Worm (Caenorhabditis elegans) whole organism, young adult: ENCODE data around the gene C39E9.12.

Source experiments
- B0261.1 ChIP-seq: sonication (generic microtip); optimal IDR thresholded peaks from 2 replicates; lab custom pipeline; 2016; ENCODE audit warnings: mild to moderate bottlenecking, missing genetic modification characterization, moderate library complexity, missing compliant biosample characterization
- B0336.3 ChIP-seq: fragments of 200-800 bp; sonication (Bioruptor generic); IDR thresholded peaks from 2 replicates; pipeline ENCODE4 v1.3.6; 2022; ENCODE audit warnings: missing genetic modification characterization, missing compliant biosample characterization
- F33H1.4 ChIP-seq: fragments of 200-800 bp; sonication (Bioruptor generic); IDR thresholded peaks from 2 replicates; pipeline ENCODE4 v1.3.6; 2022; ENCODE audit warnings: missing genetic modification reagents, missing genetic modification characterization, missing compliant biosample characterization
- F39B2.1 ChIP-seq: fragments of 200-800 bp; sonication (Bioruptor generic); IDR thresholded peaks from 2 replicates; pipeline ENCODE4 v1.3.6; 2022; ENCODE audit warnings: missing genetic modification reagents, missing genetic modification characterization, missing compliant biosample characterization
- F49E8.2 ChIP-seq: sonication (generic microtip); optimal IDR thresholded peaks from 3 replicates; lab custom pipeline; 2017; ENCODE audit warnings: missing genetic modification characterization, mild to moderate bottlenecking, missing compliant biosample characterization, antibody characterized with exemption, moderate library complexity; ENCODE audit not compliant: insufficient read depth
- T07F8.4 ChIP-seq: sonication (generic microtip); optimal IDR thresholded peaks from 2 replicates; lab custom pipeline; 2016; ENCODE audit warnings: mild to moderate bottlenecking, missing genetic modification characterization, moderate library complexity, missing compliant biosample characterization
- Y95B8A.8 ChIP-seq: fragments of 200-800 bp; sonication (Bioruptor generic); IDR thresholded peaks from 2 replicates; pipeline ENCODE4 v1.3.6; 2022; ENCODE audit warnings: missing genetic modification reagents, missing genetic modification characterization, missing compliant biosample characterization
- ZK185.1 ChIP-seq: sonication (generic microtip); optimal IDR thresholded peaks from 2 replicates; lab custom pipeline; 2016; ENCODE audit warnings: mild to moderate bottlenecking, missing genetic modification characterization, missing compliant biosample characterization; ENCODE audit not compliant: poor library complexity, severe bottlenecking
- ama-1 ChIP-seq, 3 experiments: fragments of 150-350 bp in 1 of 3; sonication (generic microtip) in 2 of 3; optimal IDR thresholded peaks; 2 replicates each; lab custom pipeline; 2014 to 2018; ENCODE audit warnings: missing biosample characterization in 2 of 3, missing genetic modification characterization in 2 of 3, missing genetic modification reagents in 2 of 3
- aptf-2 ChIP-seq: fragments of 200-800 bp; sonication (Bioruptor generic); conservative IDR thresholded peaks from 2 replicates; pipeline ENCODE4 v1.3.6; 2022; ENCODE audit warnings: missing genetic modification reagents, missing genetic modification characterization, missing compliant biosample characterization
- athp-1 ChIP-seq: sonication (generic microtip); optimal IDR thresholded peaks from 2 replicates; lab custom pipeline; 2017; ENCODE audit warnings: mild to moderate bottlenecking, missing genetic modification characterization, missing compliant biosample characterization
- cebp-2 ChIP-seq: fragments of 200-800 bp; sonication (Bioruptor generic); IDR thresholded peaks from 2 replicates; pipeline ENCODE4 v1.3.6; 2022; ENCODE audit warnings: missing genetic modification characterization, missing compliant biosample characterization
- ceh-100 ChIP-seq: fragments of 200-800 bp; sonication (Bioruptor generic); IDR thresholded peaks from 2 replicates; pipeline ENCODE4 v1.3.6; 2022; ENCODE audit warnings: missing genetic modification reagents, missing genetic modification characterization, missing compliant biosample characterization
- chd-7 ChIP-seq: sonication (generic microtip); optimal IDR thresholded peaks from 2 replicates; lab custom pipeline; 2016; ENCODE audit warnings: mild to moderate bottlenecking, missing genetic modification characterization, moderate library complexity, missing compliant biosample characterization
- die-1 ChIP-seq: sonication (generic microtip); optimal IDR thresholded peaks from 2 replicates; lab custom pipeline; 2016; ENCODE audit warnings: missing genotype, mild to moderate bottlenecking, missing genetic modification characterization, missing compliant biosample characterization
- dox-1 ChIP-seq: fragments of 200-800 bp; sonication (Bioruptor generic); IDR thresholded peaks from 2 replicates; pipeline ENCODE4 v1.3.6; 2022; ENCODE audit warnings: missing genetic modification reagents, missing genetic modification characterization, missing compliant biosample characterization
- efl-1 ChIP-seq: fragments of 150-350 bp; optimal IDR thresholded peaks from 2 replicates; lab custom pipeline; 2014; ENCODE audit warnings: missing biosample characterization, missing genetic modification reagents, missing genetic modification characterization
- egl-18 ChIP-seq: fragments of 200-800 bp; sonication (Bioruptor generic); IDR thresholded peaks from 2 replicates; pipeline ENCODE4 v1.3.6; 2022; ENCODE audit warnings: missing genetic modification reagents, missing genetic modification characterization, missing compliant biosample characterization
- ekl-4 ChIP-seq: fragments of 200-800 bp; sonication (Bioruptor generic); IDR thresholded peaks from 2 replicates; pipeline ENCODE4 v1.3.6; 2022; ENCODE audit warnings: missing genetic modification reagents, missing genetic modification characterization, missing compliant biosample characterization
- fkh-3 ChIP-seq: sonication (generic microtip); optimal IDR thresholded peaks from 2 replicates; lab custom pipeline; 2016; ENCODE audit warnings: mild to moderate bottlenecking, missing genetic modification characterization, missing compliant biosample characterization
- him-1 ChIP-seq: sonication (generic microtip); optimal IDR thresholded peaks from 2 replicates; lab custom pipeline; 2016; ENCODE audit warnings: missing genotype, missing genetic modification reagents, missing genetic modification characterization, missing compliant biosample characterization
- hmg-1.2 ChIP-seq: fragments of 200-800 bp; sonication (Bioruptor generic); IDR thresholded peaks from 2 replicates; pipeline ENCODE4 v1.3.6; 2022; ENCODE audit warnings: missing genetic modification reagents, missing genetic modification characterization, missing compliant biosample characterization
- hmg-20 ChIP-seq: fragments of 200-800 bp; sonication (Bioruptor generic); IDR thresholded peaks from 2 replicates; pipeline ENCODE4 v1.3.6; 2022; ENCODE audit warnings: missing genetic modification reagents, missing genetic modification characterization, missing compliant biosample characterization
- hrde-1 ChIP-seq: sonication (generic microtip); optimal IDR thresholded peaks from 2 replicates; lab custom pipeline; 2016; ENCODE audit warnings: missing genetic modification characterization, mild to moderate bottlenecking, missing compliant biosample characterization, moderate library complexity, missing genotype, missing genetic modification reagents, borderline replicate concordance
- hsf-1 ChIP-seq: fragments of 200-800 bp; sonication (Bioruptor generic); IDR thresholded peaks from 2 replicates; pipeline ENCODE4 v1.3.6; 2022; ENCODE audit warnings: missing genetic modification reagents, missing genetic modification characterization, missing compliant biosample characterization
- lin-35 ChIP-seq, 3 experiments: fragments of 150-350 bp in 2 of 3; sonication (generic microtip) in 1 of 3; optimal IDR thresholded peaks; 2 replicates each; lab custom pipeline; 2014 to 2018; ENCODE audit warnings: missing biosample characterization in 3 of 3, missing genetic modification characterization in 3 of 3, missing genetic modification reagents in 3 of 3
- lin-54 ChIP-seq: fragments of 200-800 bp; sonication (Bioruptor generic); optimal IDR thresholded peaks from 2 replicates; lab custom pipeline; 2018; ENCODE audit warnings: mild to moderate bottlenecking, missing genetic modification characterization, missing compliant biosample characterization
- lsl-1 ChIP-seq: fragments of 200-800 bp; sonication (Bioruptor generic); optimal IDR thresholded peaks from 2 replicates; lab custom pipeline; 2018; ENCODE audit warnings: mild to moderate bottlenecking, missing genetic modification characterization, moderate library complexity, missing compliant biosample characterization
- madf-6 ChIP-seq: fragments of 200-800 bp; sonication (Bioruptor generic); IDR thresholded peaks from 2 replicates; pipeline ENCODE4 v1.3.6; 2022; ENCODE audit warnings: missing genetic modification reagents, missing genetic modification characterization, missing compliant biosample characterization
- mel-28 ChIP-seq: sonication (generic microtip); optimal IDR thresholded peaks from 2 replicates; lab custom pipeline; 2016; ENCODE audit warnings: borderline replicate concordance, mild to moderate bottlenecking, missing genetic modification characterization, missing compliant biosample characterization
- mxl-1 ChIP-seq: sonication (generic microtip); optimal IDR thresholded peaks from 2 replicates; lab custom pipeline; 2016; ENCODE audit warnings: missing genetic modification characterization, missing compliant biosample characterization
- nhr-120 ChIP-seq: fragments of 200-800 bp; sonication (Bioruptor generic); IDR thresholded peaks from 2 replicates; pipeline ENCODE4 v1.3.6; 2022; ENCODE audit warnings: missing genetic modification characterization, missing compliant biosample characterization
- nhr-80 ChIP-seq: sonication (generic microtip); optimal IDR thresholded peaks from 2 replicates; lab custom pipeline; 2016; ENCODE audit warnings: missing genetic modification characterization, missing compliant biosample characterization
- nhr-90 ChIP-seq: sonication (generic microtip); optimal IDR thresholded peaks from 2 replicates; lab custom pipeline; 2016; ENCODE audit warnings: missing genotype, mild to moderate bottlenecking, missing genetic modification characterization, missing compliant biosample characterization
- rec-8 ChIP-seq, 2 experiments: sonication (generic microtip); optimal IDR thresholded peaks; 2 replicates each; lab custom pipeline; 2016; ENCODE audit warnings: mild to moderate bottlenecking in 2 of 2, missing genetic modification characterization in 2 of 2, missing genetic modification reagents in 2 of 2, missing genotype in 2 of 2, missing biosample characterization in 1 of 2, missing compliant biosample characterization in 1 of 2, moderate library complexity in 1 of 2
- sdz-38 ChIP-seq: sonication (generic microtip); optimal IDR thresholded peaks from 2 replicates; lab custom pipeline; 2016; ENCODE audit warnings: missing genotype, missing genetic modification characterization, missing compliant biosample characterization
- snpc-4 ChIP-seq, 5 experiments: fragments of 150-350 bp in 1 of 5; sonication (generic microtip) in 4 of 5; optimal IDR thresholded peaks; 2 replicates each; lab custom pipeline; 2014 to 2018; ENCODE audit warnings: missing genetic modification characterization in 5 of 5, missing biosample characterization in 3 of 5, antibody characterized with exemption in 2 of 5, mild to moderate bottlenecking in 2 of 5, missing compliant biosample characterization in 2 of 5, missing genotype in 2 of 5, moderate library complexity in 2 of 5, missing genetic modification reagents in 1 of 5
- unc-62 ChIP-seq: fragments of 150-350 bp; optimal IDR thresholded peaks from 2 replicates; lab custom pipeline; 2014; ENCODE audit warnings: missing biosample characterization, missing genetic modification reagents, missing genetic modification characterization
- ztf-18 ChIP-seq: sonication (generic microtip); optimal IDR thresholded peaks from 2 replicates; lab custom pipeline; 2016; ENCODE audit warnings: missing genotype, mild to moderate bottlenecking, missing genetic modification characterization, missing compliant biosample characterization
- ztf-22 ChIP-seq: fragments of 200-800 bp; sonication (Bioruptor generic); optimal IDR thresholded peaks from 2 replicates; lab custom pipeline; 2018; ENCODE audit warnings: mild to moderate bottlenecking, missing genetic modification characterization, moderate library complexity, missing compliant biosample characterization
- ztf-25 ChIP-seq: fragments of 200-800 bp; sonication (Bioruptor generic); IDR thresholded peaks from 2 replicates; pipeline ENCODE4 v1.3.6; 2022; ENCODE audit warnings: missing genetic modification reagents, missing genetic modification characterization, missing compliant biosample characterization

The C39E9.12 gene

ce11 chrIV:13089671-13090242 lies 4.0 kb upstream of the C39E9.12 start (continued):
- TF ChIP-seq T07F8.4 (tag; lab: Kevin White, UChicago) (no peak), him-1 (tag; lab: Kevin White, UChicago) (no peak), cebp-2 (GFP tag; lab: Robert Waterston, UW) (0 out of 2 replicates have a peak, but pooled peaks have one; percentile 18)
- TF ChIP-seq, all 124 proteins: peak for 5

- no peak for TF ChIP-seq lsl-1 (GFP tag; lab: Kevin White, UChicago)
- TF ChIP-seq lin-35 (GFP tag; optimal IDR thresholded peaks at IDR 0.05; lab: Kevin White, UChicago) = no peak
- TF ChIP-seq B0261.1 (tag; lab: Kevin White, UChicago) = no peak
- no peak for TF ChIP-seq die-1 (tag; lab: Kevin White, UChicago)
- no peak for TF ChIP-seq nhr-120 (GFP tag; lab: Robert Waterston, UW)
- TF ChIP-seq ztf-18 (tag; lab: Kevin White, UChicago) = no peak
- no peak for TF ChIP-seq athp-1 (tag; lab: Kevin White, UChicago)
- TF ChIP-seq egl-18 = no peak
- TF ChIP-seq aptf-2 (GFP tag; lab: Robert Waterston, UW) = no peak
Measured at ce11 chrIV:13090967-13091366, 2.8 kb upstream of the C39E9.12 start, which contains the start of gene col-132. Gene col-132, minus strand, starts transcription at chrIV:13091067.

- TF ChIP-seq ceh-100 (GFP tag; lab: Robert Waterston, UW) (0 out of 2 replicates have a peak, but pooled peaks have one; percentile 36), nhr-80 (tag; lab: Kevin White, UChicago) (no peak), hsf-1 (GFP tag; lab: Robert Waterston, UW) (0 out of 2 replicates have a peak, but pooled peaks have one; percentile 22), ztf-22 (no peak), ztf-25 (0 out of 2 replicates have a peak, but pooled peaks have one; percentile 35), F33H1.4 (GFP tag; lab: Robert Waterston, UW) (peak; percentile 8; the same call in 1 of the 2 replicates), efl-1 (peak; percentile 49), ekl-4 (GFP tag; lab: Robert Waterston, UW) (peak; percentile 49; the same call in 1 of the 2 replicates), madf-6 (GFP tag; lab: Robert Waterston, UW) (peak; percentile 32)
Measured at ce11 chrIV:13095462-13095861, 1.7 kb downstream of the C39E9.12 start, which contains the start of gene rfc-3. Gene rfc-3, plus strand, starts transcription at chrIV:13095762.

- TF ChIP-seq ekl-4 (GFP tag; lab: Robert Waterston, UW) (0 out of 2 replicates have a peak, but pooled peaks have one; percentile 30), fkh-3 (tag; lab: Kevin White, UChicago) (no peak), unc-62 (GFP tag; lab: Kevin White, UChicago) (no peak), chd-7 (peak; percentile 19), hrde-1 (tag; lab: Kevin White, UChicago) (peak; percentile 88), ZK185.1 (tag; lab: Kevin White, UChicago) (peak; percentile 60), athp-1 (tag; lab: Kevin White, UChicago) (peak; percentile 48), lin-54 (GFP tag; lab: Kevin White, UChicago) (peak; percentile 8), dox-1 (GFP tag; lab: Robert Waterston, UW) (peak; percentile 52; the same call in 1 of the 2 replicates), rec-8 (tag; optimal IDR thresholded peaks at IDR 0.05; lab: Kevin White, UChicago) (peak in 1 of 2 experiments; percentile 4), hmg-20 (GFP tag; lab: Robert Waterston, UW) (no peak), sdz-38 (no peak), nhr-90 (peak; percentile 4), F39B2.1 (GFP tag; lab: Robert Waterston, UW) (0 out of 2 replicates have a peak, but pooled peaks have one; percentile 17), ama-1 (optimal IDR thresholded peaks at IDR 0.05; lab: Kevin White, UChicago) (no peak), ama-1 (GFP tag; optimal IDR thresholded peaks at IDR 0.05; lab: Kevin White, UChicago) (peak in 1 of 2 experiments; percentile 90), F49E8.2 (tag; lab: Kevin White, UChicago) (peak; percentile 86), Y95B8A.8 (GFP tag; lab: Robert Waterston, UW) (0 out of 2 replicates have a peak, but pooled peaks have one; percentile 13), snpc-4 (GFP tag; optimal IDR thresholded peaks at IDR 0.05; lab: Kevin White, UChicago) (no peak), snpc-4 (tag; optimal IDR thresholded peaks at IDR 0.05; lab: Kevin White, UChicago) (peak in 2 of 4 experiments; percentile 47 to 53), B0336.3 (GFP tag; lab: Robert Waterston, UW) (peak; percentile 63), mxl-1 (tag; lab: Kevin White, UChicago) (peak; percentile 39), hmg-1.2 (GFP tag; lab: Robert Waterston, UW) (peak; percentile 41), mel-28 (tag; lab: Kevin White, UChicago) (no peak)
Measured at ce11 chrIV:13096778-13097177, 3.0 kb downstream of the C39E9.12 start.
